Fruit fly (Drosophila melanogaster): Measurements from ENCODE around the gene ppk13.

The ppk13 gene

dm6 chr2L:21037723-21038122, 50.8 kb downstream of the ppk13 start:
- TF ChIP-seq ttk (optimal IDR thresholded peaks at IDR 0.05) (no peak), insv (optimal IDR thresholded peaks at IDR 0.05) (no peak), Sin3A (optimal IDR thresholded peaks at IDR 0.05) (no peak), h (optimal IDR thresholded peaks at IDR 0.05) (no peak), psq (optimal IDR thresholded peaks at IDR 0.05) (no peak), Myc (optimal IDR thresholded peaks at IDR 0.05) (no peak)
